Worm (Caenorhabditis elegans) whole organism, early embryonic: Measurements from ENCODE around the gene lgc-42.

Experiments used
- ama-1 ChIP-seq: fragments of 150-350 bp; optimal IDR thresholded peaks from 2 replicates; lab custom pipeline; 2014
- flt-1 ChIP-seq: fragments of 200-800 bp; sonication (Bioruptor generic); IDR thresholded peaks from 2 replicates; pipeline ENCODE4 v1.3.6; 2022; ENCODE audit warnings: missing genetic modification characterization, missing compliant biosample characterization
- hmg-4 ChIP-seq: fragments of 200-800 bp; sonication (Bioruptor generic); optimal IDR thresholded peaks from 2 replicates; lab custom pipeline; 2018; ENCODE audit warnings: mild to moderate bottlenecking, missing genetic modification characterization, missing compliant biosample characterization

DNA sequence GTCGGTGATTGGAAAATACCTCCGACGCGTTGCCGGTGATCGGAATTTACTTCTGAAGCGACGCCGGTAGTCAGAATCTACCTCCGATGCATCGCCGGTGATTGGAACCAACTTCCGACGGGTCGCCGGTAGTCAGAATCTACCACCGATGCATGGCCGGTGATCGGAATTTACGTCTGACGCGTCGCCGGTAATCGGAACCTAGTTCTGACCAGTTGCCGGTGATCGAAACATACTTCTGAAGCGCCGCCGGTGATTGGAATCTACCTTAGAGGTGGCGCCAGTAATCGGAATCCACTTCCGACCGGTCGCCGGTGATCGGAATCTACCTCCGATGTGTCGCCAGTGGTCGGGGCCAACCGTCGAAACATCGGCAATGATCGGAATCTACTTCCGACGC, 10.7 kb downstream of the lgc-42 start:
- no peak for TF ChIP-seq hmg-4 (GFP tag; lab: Kevin White, UChicago)
- no peak for TF ChIP-seq ama-1 (lab: Kevin White, UChicago)
- no peak for TF ChIP-seq flt-1 (GFP tag; lab: Robert Waterston, UW)
